Worm (Caenorhabditis elegans): ENCODE results near the gene pals-39.

pals-39 gene

DNA sequence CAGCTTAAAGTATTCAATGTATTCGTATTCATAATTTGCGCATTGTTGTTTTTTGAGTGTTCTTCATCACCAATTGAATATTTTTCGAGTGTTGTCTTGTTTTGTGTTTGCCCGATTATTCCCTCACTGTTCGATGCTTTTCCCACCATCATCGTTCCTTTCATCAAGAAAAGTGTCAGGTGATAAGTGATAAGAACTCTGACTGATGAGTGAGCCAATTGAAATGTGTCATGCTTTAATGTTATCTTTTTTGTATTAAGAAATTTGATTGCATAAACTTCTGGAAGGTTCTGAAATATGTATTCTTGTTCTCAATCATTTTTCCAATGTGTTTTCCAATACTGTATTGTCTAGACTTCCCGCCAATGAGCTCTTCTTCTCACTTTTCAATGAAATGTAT is 31.7 kb upstream of the pals-39 start:
- TF ChIP-seq tbx-11 (GFP tag; IDR thresholded peaks at IDR 0.05) (no peak), tbx-37 (GFP tag; conservative IDR thresholded peaks at IDR 0.05) (no peak), aly-1 (tag; optimal IDR thresholded peaks at IDR 0.05) (no peak), hmbx-1 (tag; optimal IDR thresholded peaks at IDR 0.05) (no peak), ceh-13 (GFP tag; optimal IDR thresholded peaks at IDR 0.05) (no peak), sea-1 (GFP tag; conservative IDR thresholded peaks at IDR 0.05) (no peak), ceh-36 (tag; optimal IDR thresholded peaks at IDR 0.05) (no peak), hnd-1 (tag; optimal IDR thresholded peaks at IDR 0.05) (no peak), F13C5.2 (tag; optimal IDR thresholded peaks at IDR 0.05) (no peak), tra-4 (tag; optimal IDR thresholded peaks at IDR 0.05) (no peak), ama-1 (optimal IDR thresholded peaks at IDR 0.05) (no peak), hmg-4 (GFP tag; optimal IDR thresholded peaks at IDR 0.05) (no peak), ets-7 (tag; optimal IDR thresholded peaks at IDR 0.05) (no peak)

DNA sequence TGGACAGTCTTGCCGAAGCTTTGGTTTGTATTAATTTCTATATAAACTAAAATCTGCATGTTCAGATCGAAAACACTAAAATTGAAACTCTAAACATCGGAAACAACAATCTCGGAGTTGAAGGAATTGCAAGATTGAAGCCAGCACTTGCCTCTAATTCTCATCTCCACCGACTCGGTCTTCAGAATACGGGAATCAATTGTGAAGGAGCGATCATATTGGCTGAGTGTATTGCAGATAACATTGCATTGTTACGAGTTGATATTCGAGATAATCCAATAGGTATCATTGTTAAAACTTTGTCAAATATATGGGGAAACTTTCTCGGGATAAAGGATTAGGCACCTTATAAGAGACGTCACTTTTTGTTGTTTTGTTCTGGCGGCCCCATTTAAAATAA is 26.7 kb upstream of the pals-39 start:
- TF ChIP-seq hnd-1 (tag; optimal IDR thresholded peaks at IDR 0.05), result no peak

DNA sequence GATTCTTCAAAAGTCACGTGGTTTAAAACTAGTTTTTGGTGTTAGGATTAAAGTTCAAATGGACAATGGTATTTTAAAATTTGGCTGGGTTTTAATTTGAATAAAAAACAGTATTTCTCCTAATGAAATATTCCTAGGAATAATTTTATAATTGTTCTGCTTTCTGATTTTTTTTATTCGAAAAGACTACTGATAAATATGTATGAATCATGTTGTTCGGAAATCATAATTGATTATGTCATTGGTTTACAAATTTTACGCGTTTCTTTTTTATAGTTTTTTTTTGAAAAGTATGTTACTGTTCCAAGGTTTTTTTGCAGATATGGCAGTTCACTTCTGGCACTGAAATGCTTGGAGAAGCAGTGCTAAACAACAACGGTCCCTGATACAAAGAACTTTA is 24.7 kb upstream of the pals-39 start, which contains the start of gene F28C1.3:
F28C1.3 (plus strand) TSS at position 301 of the 400 bp plus-strand sequence.
- TF ChIP-seq hmbx-1 (tag; optimal IDR thresholded peaks at IDR 0.05), result no peak
- no peak for TF ChIP-seq ceh-36 (tag; optimal IDR thresholded peaks at IDR 0.05)
- TF ChIP-seq F13C5.2 (tag; optimal IDR thresholded peaks at IDR 0.05), result no peak
- TF ChIP-seq tbx-11 (GFP tag; IDR thresholded peaks at IDR 0.05), result no peak
- TF ChIP-seq tbx-37 (GFP tag; conservative IDR thresholded peaks at IDR 0.05), result no peak
- TF ChIP-seq ets-7 (tag; optimal IDR thresholded peaks at IDR 0.05), result no peak
- TF ChIP-seq aly-1 (tag; optimal IDR thresholded peaks at IDR 0.05), result no peak
- no peak for TF ChIP-seq tra-4 (tag; optimal IDR thresholded peaks at IDR 0.05)
- no peak for TF ChIP-seq ceh-13 (GFP tag; optimal IDR thresholded peaks at IDR 0.05)
- no peak for TF ChIP-seq flt-1 (GFP tag; IDR thresholded peaks at IDR 0.05)
- no peak for TF ChIP-seq hnd-1 (tag; optimal IDR thresholded peaks at IDR 0.05)
- no peak for TF ChIP-seq hmg-4 (GFP tag; optimal IDR thresholded peaks at IDR 0.05)
- no peak for TF ChIP-seq ama-1 (optimal IDR thresholded peaks at IDR 0.05)
- no peak for TF ChIP-seq scrt-1 (GFP tag; IDR thresholded peaks at IDR 0.05)
- no peak for TF ChIP-seq B0310.2 (tag; optimal IDR thresholded peaks at IDR 0.05)
- no peak for TF ChIP-seq sea-1 (GFP tag; conservative IDR thresholded peaks at IDR 0.05)
- TF ChIP-seq pes-1 (GFP tag; IDR thresholded peaks at IDR 0.05), result no peak

DNA sequence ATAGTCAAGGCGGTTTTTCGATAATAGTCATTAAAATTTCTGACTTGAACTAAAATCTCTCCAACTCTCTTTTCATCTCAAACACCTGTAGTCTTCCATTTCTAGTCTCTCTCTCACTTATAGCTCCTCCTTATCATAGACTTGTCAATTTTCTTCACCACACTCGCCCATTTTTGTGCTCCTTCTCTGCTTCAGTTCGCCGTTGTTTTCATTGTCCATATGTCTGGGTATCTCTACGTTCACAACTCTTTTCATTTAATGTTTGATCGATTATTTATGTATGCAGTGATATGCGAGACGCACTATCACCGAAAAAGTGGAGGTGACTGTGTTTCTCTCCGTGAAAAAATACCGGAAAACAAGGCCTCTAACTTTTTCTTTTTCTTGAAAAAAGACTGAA is 24.1 kb upstream of the pals-39 start:
- TF ChIP-seq hmg-4 (GFP tag; optimal IDR thresholded peaks at IDR 0.05), result no peak
- TF ChIP-seq sea-1 (GFP tag; conservative IDR thresholded peaks at IDR 0.05), result no peak
- no peak for TF ChIP-seq pes-1 (GFP tag; IDR thresholded peaks at IDR 0.05)
- no peak for TF ChIP-seq aly-1 (tag; optimal IDR thresholded peaks at IDR 0.05)
- TF ChIP-seq tbx-37 (GFP tag; conservative IDR thresholded peaks at IDR 0.05), result no peak
- no peak for TF ChIP-seq B0310.2 (tag; optimal IDR thresholded peaks at IDR 0.05)
- no peak for TF ChIP-seq hmbx-1 (tag; optimal IDR thresholded peaks at IDR 0.05)
- no peak for TF ChIP-seq tbx-11 (GFP tag; IDR thresholded peaks at IDR 0.05)
- TF ChIP-seq tra-4 (tag; optimal IDR thresholded peaks at IDR 0.05), result no peak
- no peak for TF ChIP-seq ama-1 (optimal IDR thresholded peaks at IDR 0.05)
- TF ChIP-seq ets-7 (tag; optimal IDR thresholded peaks at IDR 0.05), result no peak
- no peak for TF ChIP-seq F13C5.2 (tag; optimal IDR thresholded peaks at IDR 0.05)
- no peak for TF ChIP-seq hnd-1 (tag; optimal IDR thresholded peaks at IDR 0.05)
- no peak for TF ChIP-seq scrt-1 (GFP tag; IDR thresholded peaks at IDR 0.05)
- no peak for TF ChIP-seq ceh-36 (tag; optimal IDR thresholded peaks at IDR 0.05)

DNA sequence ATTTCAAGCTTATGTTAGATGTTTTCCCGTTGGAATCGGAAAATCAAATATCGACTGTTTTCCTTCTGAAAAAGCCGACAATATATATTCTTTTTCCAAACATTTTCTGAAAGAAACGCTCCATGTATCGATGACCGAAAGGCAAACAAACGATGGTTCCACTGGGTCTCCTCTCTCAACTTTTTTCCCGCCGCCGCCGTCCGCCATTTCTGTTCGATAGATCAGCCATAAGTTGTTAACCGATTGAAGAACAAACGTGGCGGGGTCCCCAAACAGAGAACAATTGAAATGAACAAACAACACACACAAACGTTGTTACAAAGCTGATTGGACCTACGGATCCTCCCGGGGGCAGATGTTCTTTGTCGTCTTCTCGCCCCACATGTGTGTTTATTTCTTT is 23.0 kb upstream of the pals-39 start:
- TF ChIP-seq pes-1 (GFP tag; IDR thresholded peaks at IDR 0.05) (no peak), flt-1 (GFP tag; IDR thresholded peaks at IDR 0.05) (no peak)

DNA sequence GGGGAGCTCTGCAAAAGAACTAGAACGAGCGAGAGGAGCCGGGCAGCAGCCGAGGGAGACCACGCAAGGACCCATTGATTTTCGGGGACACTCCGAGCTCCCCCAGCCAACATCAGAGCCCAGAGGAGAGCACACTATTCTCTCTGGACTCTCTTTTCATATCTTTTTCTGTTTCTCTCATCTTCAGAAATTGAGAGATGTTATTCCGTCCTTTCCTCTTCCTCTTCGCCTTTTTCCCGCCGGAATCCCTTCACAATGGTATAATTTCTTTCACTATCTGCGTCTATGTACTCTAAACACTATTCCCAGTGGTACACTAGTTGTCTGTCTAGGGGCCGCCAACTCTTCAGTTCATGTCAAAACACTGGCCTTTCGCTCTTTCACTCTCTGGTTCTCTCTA is 21.7 kb upstream of the pals-39 start:
- TF ChIP-seq tbx-37 (GFP tag; conservative IDR thresholded peaks at IDR 0.05) (no peak), scrt-1 (GFP tag; IDR thresholded peaks at IDR 0.05) (no peak), hmg-4 (GFP tag; optimal IDR thresholded peaks at IDR 0.05) (peak; percentile 43), B0310.2 (tag; optimal IDR thresholded peaks at IDR 0.05) (no peak), pes-1 (GFP tag; IDR thresholded peaks at IDR 0.05) (no peak), aly-1 (tag; optimal IDR thresholded peaks at IDR 0.05) (no peak)

DNA sequence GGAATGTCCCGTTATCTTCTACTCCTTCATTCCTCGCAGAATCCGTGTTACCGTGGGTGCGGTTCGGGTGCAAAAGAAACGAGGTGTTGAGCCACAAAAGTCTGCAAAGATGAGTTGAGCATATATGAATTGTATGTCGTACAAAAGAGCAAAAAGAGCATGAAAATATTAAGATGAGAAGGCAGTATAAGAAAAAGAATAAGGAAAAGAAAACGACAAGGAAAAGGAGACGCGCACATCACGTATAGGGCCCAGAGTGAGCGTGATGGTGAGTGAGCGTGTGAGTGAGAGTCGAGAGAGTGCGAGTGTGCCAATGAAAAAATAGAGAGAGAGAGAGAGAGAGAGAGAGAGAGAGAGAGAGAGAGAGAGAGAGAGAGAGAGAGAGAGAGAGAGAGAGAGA is 19.3 kb upstream of the pals-39 start, which contains the start of gene egl-10:
egl-10 (minus strand) TSS at position 101 of the 400 bp plus-strand sequence.
- no peak for TF ChIP-seq tbx-11 (GFP tag; IDR thresholded peaks at IDR 0.05)
- TF ChIP-seq scrt-1 (GFP tag; IDR thresholded peaks at IDR 0.05), result no peak
- no peak for TF ChIP-seq sea-1 (GFP tag; conservative IDR thresholded peaks at IDR 0.05)
- TF ChIP-seq hmbx-1 (tag; optimal IDR thresholded peaks at IDR 0.05), result no peak
- no peak for TF ChIP-seq flt-1 (GFP tag; IDR thresholded peaks at IDR 0.05)

DNA sequence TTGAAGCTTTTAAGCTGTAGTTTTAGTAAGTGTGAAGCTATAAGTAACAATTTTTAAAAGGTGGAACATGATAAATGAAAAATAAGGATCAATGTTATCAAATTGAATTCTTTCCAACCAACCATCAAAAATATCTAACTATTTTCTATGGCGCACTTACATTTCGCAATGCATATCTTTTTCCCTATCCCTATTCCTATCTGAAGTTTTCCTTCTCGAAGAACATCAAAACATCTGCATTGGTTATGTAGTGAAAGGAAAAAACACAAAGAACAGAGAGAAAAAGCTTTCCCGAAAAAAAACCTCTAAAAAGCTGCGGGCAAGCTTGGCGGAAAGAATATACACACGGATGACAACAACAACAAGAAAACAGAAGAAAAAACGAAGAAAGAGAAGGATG is 16.9 kb upstream of the pals-39 start:
- TF ChIP-seq tbx-37 (GFP tag; conservative IDR thresholded peaks at IDR 0.05), result no peak
- no peak for TF ChIP-seq ceh-36 (tag; optimal IDR thresholded peaks at IDR 0.05)
- TF ChIP-seq F13C5.2 (tag; optimal IDR thresholded peaks at IDR 0.05), result no peak
- TF ChIP-seq aly-1 (tag; optimal IDR thresholded peaks at IDR 0.05), result no peak
- no peak for TF ChIP-seq ama-1 (optimal IDR thresholded peaks at IDR 0.05)
- TF ChIP-seq scrt-1 (GFP tag; IDR thresholded peaks at IDR 0.05), result no peak
- no peak for TF ChIP-seq tbx-11 (GFP tag; IDR thresholded peaks at IDR 0.05)
- no peak for TF ChIP-seq ceh-13 (GFP tag; optimal IDR thresholded peaks at IDR 0.05)
- TF ChIP-seq B0310.2 (tag; optimal IDR thresholded peaks at IDR 0.05), result no peak
- no peak for TF ChIP-seq hnd-1 (tag; optimal IDR thresholded peaks at IDR 0.05)
- no peak for TF ChIP-seq hmbx-1 (tag; optimal IDR thresholded peaks at IDR 0.05)
- TF ChIP-seq ets-7 (tag; optimal IDR thresholded peaks at IDR 0.05), result no peak
- TF ChIP-seq flt-1 (GFP tag; IDR thresholded peaks at IDR 0.05), result no peak
- TF ChIP-seq tra-4 (tag; optimal IDR thresholded peaks at IDR 0.05), result no peak
- no peak for TF ChIP-seq hmg-4 (GFP tag; optimal IDR thresholded peaks at IDR 0.05)
